Worm (Caenorhabditis elegans) whole organism, early embryonic: ENCODE data around the gene F26F12.3.

Experiments
- ama-1 ChIP-seq: fragments of 150-350 bp; optimal IDR thresholded peaks from 2 replicates; lab custom pipeline; 2014
- pes-1 ChIP-seq: fragments of 200-800 bp; sonication (Bioruptor generic); IDR thresholded peaks from 2 replicates; pipeline ENCODE4 v1.3.6; 2022; ENCODE audit warnings: missing genetic modification reagents, missing genetic modification characterization, missing compliant biosample characterization
- scrt-1 ChIP-seq: fragments of 200-800 bp; sonication (Bioruptor generic); IDR thresholded peaks from 2 replicates; pipeline ENCODE4 v1.3.6; 2022; ENCODE audit warnings: missing genetic modification characterization, missing compliant biosample characterization
- tra-4 ChIP-seq: sonication (generic microtip); optimal IDR thresholded peaks from 2 replicates; lab custom pipeline; 2017; ENCODE audit warnings: missing genetic modification characterization, missing compliant biosample characterization

DNA sequence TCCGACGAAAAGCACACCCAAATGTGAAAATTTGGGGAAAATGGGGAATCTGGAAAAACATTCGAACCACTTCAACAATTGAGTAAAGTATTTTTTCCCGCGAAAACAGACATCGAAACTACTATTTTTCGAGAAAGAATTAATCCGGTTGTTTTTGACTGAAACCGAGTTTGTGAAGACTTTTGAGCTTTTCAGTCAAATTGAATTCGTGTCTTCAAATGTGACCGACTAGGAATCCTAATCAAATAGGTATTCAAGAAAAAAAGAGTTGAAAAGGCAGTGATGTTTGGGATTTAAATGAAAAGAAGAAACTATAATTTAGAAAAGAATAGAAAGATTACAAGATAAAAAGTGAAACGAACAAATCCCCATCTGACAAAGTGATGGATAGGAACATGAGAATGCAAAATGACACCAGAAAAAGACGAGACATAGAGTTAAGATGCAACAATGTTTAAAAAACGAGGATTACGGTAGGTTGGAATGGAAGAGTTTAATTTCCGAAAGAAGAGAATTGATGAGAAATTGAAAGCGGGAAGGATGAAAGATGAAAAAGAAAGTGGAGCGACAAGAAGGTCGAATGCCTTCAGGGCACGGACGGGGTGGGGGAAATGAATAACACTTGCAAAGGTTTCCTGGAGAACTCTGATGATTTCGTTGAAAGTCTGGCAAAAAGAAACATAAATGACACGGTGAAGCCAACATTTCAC, 17.1 kb upstream of the F26F12.3 start, which contains the start of gene F26F12.8:
- TF ChIP-seq pes-1 (GFP tag; lab: Robert Waterston, UW), result no peak
- no peak for TF ChIP-seq ama-1
- no peak for TF ChIP-seq scrt-1 (GFP tag; lab: Robert Waterston, UW)
- no peak for TF ChIP-seq tra-4 (tag; lab: Kevin White, UChicago)
